Fruit fly (Drosophila melanogaster) whole organism, embryonic: Measurements from ENCODE around the gene CG42495.
A peak's percentile ranks its signal among the peaks of the same experiment; 100 is the strongest.

Experiments
- ATbp ChIP-seq: fragments of 200-800 bp; sonication (Bioruptor generic); optimal IDR thresholded peaks from 2 replicates; lab custom pipeline; 2017; ENCODE audit warnings: missing biosample characterization, mild to moderate bottlenecking, missing genetic modification characterization, missing genetic modification reagents
- CG10959 ChIP-seq: fragments of 200-800 bp; sonication (Bioruptor generic); IDR thresholded peaks from 2 replicates; pipeline ENCODE4 v1.3.6; 2022; ENCODE audit warnings: missing biosample characterization, missing genetic modification characterization
- CG13775 ChIP-seq: fragments of 200-800 bp; sonication (Bioruptor generic); optimal IDR thresholded peaks from 3 replicates; lab custom pipeline; 2017; ENCODE audit warnings: missing biosample characterization, mild to moderate bottlenecking, missing genetic modification characterization
- CG16779 ChIP-seq: fragments of 200-800 bp; sonication (Bioruptor generic); IDR thresholded peaks from 2 replicates; pipeline ENCODE4 v1.3.6; 2022; ENCODE audit warnings: missing biosample characterization, missing genetic modification characterization
- CG17802 ChIP-seq: fragments of 200-800 bp; sonication (Bioruptor generic); optimal IDR thresholded peaks from 2 replicates; lab custom pipeline; 2018; ENCODE audit warnings: missing biosample characterization, mild to moderate bottlenecking, missing genetic modification characterization, moderate library complexity
- CG2678 ChIP-seq: fragments of 200-800 bp; sonication (Bioruptor generic); optimal IDR thresholded peaks from 3 replicates; lab custom pipeline; 2019; ENCODE audit warnings: missing biosample characterization, mild to moderate bottlenecking, missing genetic modification characterization, moderate library complexity
- CG31388 ChIP-seq: fragments of 200-800 bp; sonication (Bioruptor generic); optimal IDR thresholded peaks from 2 replicates; lab custom pipeline; 2016; ENCODE audit warnings: missing biosample characterization, missing genetic modification characterization
- CG31441 ChIP-seq: fragments of 200-800 bp; sonication (Bioruptor generic); IDR thresholded peaks from 2 replicates; pipeline ENCODE4 v1.3.6; 2022; ENCODE audit warnings: missing biosample characterization, missing genetic modification characterization
- CG42726 ChIP-seq: fragments of 200-800 bp; sonication (Bioruptor generic); IDR thresholded peaks from 2 replicates; pipeline ENCODE4 v1.3.6; 2022; ENCODE audit warnings: missing biosample characterization, missing genetic modification characterization; ENCODE audit not compliant: partially characterized antibody
- CG4360 ChIP-seq: fragments of 200-800 bp; sonication (Bioruptor generic); IDR thresholded peaks from 2 replicates; pipeline ENCODE4 v1.3.6; 2022; ENCODE audit warnings: missing biosample characterization, missing genetic modification characterization
- CG7839 ChIP-seq: fragments of 200-800 bp; sonication (Bioruptor generic); optimal IDR thresholded peaks from 3 replicates; lab custom pipeline; 2018; ENCODE audit warnings: missing biosample characterization, mild to moderate bottlenecking, missing genetic modification characterization, moderate library complexity
- CG9797 ChIP-seq: fragments of 200-800 bp; sonication (Bioruptor generic); optimal IDR thresholded peaks from 3 replicates; lab custom pipeline; 2018; ENCODE audit warnings: missing biosample characterization, mild to moderate bottlenecking, missing genetic modification characterization
- CkIIα-i1 ChIP-seq: fragments of 200-800 bp; sonication (Bioruptor generic); IDR thresholded peaks from 2 replicates; pipeline ENCODE4 v1.3.6; 2022; ENCODE audit warnings: missing biosample characterization, missing genetic modification characterization
- Dref ChIP-seq: fragments of 200-800 bp; sonication (Bioruptor generic); IDR thresholded peaks from 2 replicates; pipeline ENCODE4 v1.3.6; 2022; ENCODE audit warnings: missing biosample characterization, missing genetic modification characterization
- Ets65A ChIP-seq: fragments of 200-800 bp; sonication (Bioruptor generic); peaks from one replicate; lab custom pipeline; 2016; ENCODE audit warnings: missing biosample characterization, missing genetic modification characterization
- Kr ChIP-seq: fragments of 200-800 bp; sonication (Bioruptor generic); optimal IDR thresholded peaks from 2 replicates; lab custom pipeline; 2017; ENCODE audit warnings: missing biosample characterization, mild to moderate bottlenecking, missing genetic modification characterization
- Lhr ChIP-seq: fragments of 200-800 bp; sonication (Bioruptor generic); optimal IDR thresholded peaks from 3 replicates; lab custom pipeline; 2017; ENCODE audit warnings: mild to moderate bottlenecking, missing biosample characterization, missing genetic modification reagents, missing genetic modification characterization
- Ravus ChIP-seq: fragments of 200-800 bp; sonication (Bioruptor generic); IDR thresholded peaks from 2 replicates; pipeline ENCODE4 v1.3.6; 2022; ENCODE audit warnings: missing biosample characterization, missing genetic modification characterization
- Sin3A ChIP-seq: fragments of >200 bp; optimal IDR thresholded peaks from 2 replicates; lab custom pipeline; 2018
- Usf ChIP-seq: fragments of 200-800 bp; sonication (Bioruptor generic); optimal IDR thresholded peaks from 2 replicates; lab custom pipeline; 2017; ENCODE audit warnings: missing genotype, missing biosample characterization, missing genetic modification characterization
- Xbp1 ChIP-seq: fragments of 200-800 bp; sonication (Bioruptor generic); optimal IDR thresholded peaks from 3 replicates; lab custom pipeline; 2016; ENCODE audit warnings: missing biosample characterization, mild to moderate bottlenecking, missing genetic modification characterization
- YL-1 ChIP-seq: fragments of 200-800 bp; sonication (Bioruptor generic); optimal IDR thresholded peaks from 3 replicates; lab custom pipeline; 2017; ENCODE audit warnings: missing biosample characterization, mild to moderate bottlenecking, missing genetic modification characterization
- al ChIP-seq: fragments of 200-800 bp; sonication (Bioruptor generic); IDR thresholded peaks from 2 replicates; pipeline ENCODE4 v1.3.6; 2022; ENCODE audit warnings: missing biosample characterization, missing genetic modification characterization
- ara ChIP-seq: fragments of 200-800 bp; sonication (Bioruptor generic); IDR thresholded peaks from 2 replicates; pipeline ENCODE4 v1.3.6; 2022; ENCODE audit warnings: missing biosample characterization, missing genetic modification characterization
- ash1 ChIP-seq: fragments of 200-800 bp; sonication (Bioruptor generic); optimal IDR thresholded peaks from 2 replicates; lab custom pipeline; 2018; ENCODE audit warnings: missing biosample characterization, mild to moderate bottlenecking, missing genetic modification characterization
- bsh ChIP-seq, 2 experiments: fragments of 200-800 bp; sonication (Bioruptor generic); optimal IDR thresholded peaks; 2 replicates each; lab custom pipeline; 2017 to 2018; ENCODE audit warnings: mild to moderate bottlenecking in 2 of 2, missing biosample characterization in 2 of 2, missing genetic modification characterization in 2 of 2, moderate library complexity in 1 of 2
- chif ChIP-seq, 2 experiments: fragments of 200-800 bp; sonication (Bioruptor generic); optimal IDR thresholded peaks; 3 replicates each; lab custom pipeline; 2016; ENCODE audit warnings: missing biosample characterization in 2 of 2, missing genetic modification characterization in 2 of 2
- dm ChIP-seq: fragments of 200-800 bp; sonication (Bioruptor generic); optimal IDR thresholded peaks from 3 replicates; lab custom pipeline; 2016; ENCODE audit warnings: missing biosample characterization, missing genetic modification characterization
- dysf ChIP-seq: fragments of 200-800 bp; sonication (Bioruptor generic); IDR thresholded peaks from 3 replicates; pipeline ENCODE4 v1.3.6; 2022; ENCODE audit warnings: missing biosample characterization, missing genetic modification characterization
- emc ChIP-seq: fragments of 200-800 bp; sonication (Bioruptor generic); optimal IDR thresholded peaks from 2 replicates; lab custom pipeline; 2016; ENCODE audit warnings: missing biosample characterization, missing genetic modification characterization
- grn ChIP-seq: fragments of 200-800 bp; sonication (Bioruptor generic); optimal IDR thresholded peaks from 3 replicates; lab custom pipeline; 2017; ENCODE audit warnings: missing biosample characterization, missing genetic modification characterization
- gsb-n ChIP-seq: fragments of 200-800 bp; sonication (Bioruptor generic); optimal IDR thresholded peaks from 3 replicates; lab custom pipeline; 2018; ENCODE audit warnings: missing biosample characterization, mild to moderate bottlenecking, missing genetic modification characterization
- gt ChIP-seq: fragments of 200-800 bp; sonication (Bioruptor generic); IDR thresholded peaks from 2 replicates; pipeline ENCODE4 v1.3.6; 2022; ENCODE audit warnings: missing biosample characterization, missing genetic modification characterization
- insv ChIP-seq, 2 experiments: fragments of 200-800 bp; sonication (Bioruptor generic); optimal IDR thresholded peaks; 3 replicates each; lab custom pipeline; 2016 to 2018; ENCODE audit warnings: missing biosample characterization in 2 of 2, missing genetic modification characterization in 2 of 2
- jing ChIP-seq: fragments of 200-800 bp; sonication (Bioruptor generic); optimal IDR thresholded peaks from 2 replicates; lab custom pipeline; 2018; ENCODE audit warnings: missing biosample characterization, mild to moderate bottlenecking, missing genetic modification characterization
- lola ChIP-seq, 3 experiments: fragments of >200 bp in 2 of 3; fragments of 200-800 bp in 1 of 3; sonication (Bioruptor generic) in 1 of 3; optimal IDR thresholded peaks; 2 replicates each; lab custom pipeline; 2017 to 2019; ENCODE audit warnings: missing biosample characterization in 3 of 3, missing genetic modification characterization in 3 of 3, mild to moderate bottlenecking in 1 of 3, moderate library complexity in 1 of 3
- nau ChIP-seq: fragments of 200-800 bp; sonication (Bioruptor generic); optimal IDR thresholded peaks from 3 replicates; lab custom pipeline; 2017; ENCODE audit warnings: missing biosample characterization, mild to moderate bottlenecking, missing genetic modification characterization, missing genetic modification reagents
- nmo ChIP-seq: fragments of 200-800 bp; sonication (Bioruptor generic); optimal IDR thresholded peaks from 2 replicates; lab custom pipeline; 2018; ENCODE audit warnings: missing biosample characterization, mild to moderate bottlenecking, missing genetic modification characterization, moderate library complexity
- phol ChIP-seq: fragments of 200-800 bp; sonication (Bioruptor generic); optimal IDR thresholded peaks from 3 replicates; lab custom pipeline; 2018; ENCODE audit warnings: missing biosample characterization, mild to moderate bottlenecking, missing genetic modification characterization, moderate library complexity
- pita ChIP-seq: fragments of 200-800 bp; sonication (Bioruptor generic); optimal IDR thresholded peaks from 2 replicates; lab custom pipeline; 2017; ENCODE audit warnings: missing biosample characterization, mild to moderate bottlenecking, missing genetic modification characterization
- pros ChIP-seq: fragments of 200-800 bp; sonication (Bioruptor generic); optimal IDR thresholded peaks from 3 replicates; lab custom pipeline; 2019; ENCODE audit warnings: missing biosample characterization, mild to moderate bottlenecking, missing genetic modification characterization, moderate library complexity
- run ChIP-seq: fragments of 200-800 bp; sonication (Bioruptor generic); optimal IDR thresholded peaks from 3 replicates; lab custom pipeline; 2018; ENCODE audit warnings: missing biosample characterization, mild to moderate bottlenecking, missing genetic modification characterization
- schlank ChIP-seq: fragments of 200-800 bp; sonication (Bioruptor generic); optimal IDR thresholded peaks from 2 replicates; lab custom pipeline; 2018; ENCODE audit warnings: missing biosample characterization, mild to moderate bottlenecking, missing genetic modification characterization
- shn ChIP-seq: fragments of 200-800 bp; sonication (Bioruptor generic); optimal IDR thresholded peaks from 3 replicates; lab custom pipeline; 2016; ENCODE audit warnings: missing biosample characterization, missing genetic modification characterization
- ssp ChIP-seq: fragments of 200-800 bp; sonication (Bioruptor generic); IDR thresholded peaks from 2 replicates; pipeline ENCODE4 v1.3.6; 2022; ENCODE audit warnings: missing biosample characterization, missing genetic modification characterization
- stc ChIP-seq: fragments of 200-800 bp; sonication (Bioruptor generic); IDR thresholded peaks from 2 replicates; pipeline ENCODE4 v1.3.6; 2022; ENCODE audit warnings: missing biosample characterization, missing genetic modification characterization
- sug ChIP-seq: fragments of 200-800 bp; optimal IDR thresholded peaks from 2 replicates; lab custom pipeline; 2019; ENCODE audit warnings: missing biosample characterization, mild to moderate bottlenecking, missing genetic modification characterization, moderate library complexity
- tgo ChIP-seq: fragments of 200-800 bp; sonication (Bioruptor generic); IDR thresholded peaks from 3 replicates; pipeline ENCODE4 v1.3.6; 2022; ENCODE audit warnings: missing biosample characterization, missing genetic modification characterization
- wek ChIP-seq: fragments of 200-800 bp; sonication (Bioruptor generic); optimal IDR thresholded peaks from 3 replicates; lab custom pipeline; 2018; ENCODE audit warnings: missing biosample characterization, mild to moderate bottlenecking, missing genetic modification characterization, moderate library complexity
- zen2 ChIP-seq: fragments of 200-800 bp; sonication (Bioruptor generic); IDR thresholded peaks from 3 replicates; pipeline ENCODE4 v1.3.6; 2022; ENCODE audit warnings: missing biosample characterization, missing genetic modification characterization; ENCODE audit not compliant: partially characterized antibody

The CG42495 gene

DNA sequence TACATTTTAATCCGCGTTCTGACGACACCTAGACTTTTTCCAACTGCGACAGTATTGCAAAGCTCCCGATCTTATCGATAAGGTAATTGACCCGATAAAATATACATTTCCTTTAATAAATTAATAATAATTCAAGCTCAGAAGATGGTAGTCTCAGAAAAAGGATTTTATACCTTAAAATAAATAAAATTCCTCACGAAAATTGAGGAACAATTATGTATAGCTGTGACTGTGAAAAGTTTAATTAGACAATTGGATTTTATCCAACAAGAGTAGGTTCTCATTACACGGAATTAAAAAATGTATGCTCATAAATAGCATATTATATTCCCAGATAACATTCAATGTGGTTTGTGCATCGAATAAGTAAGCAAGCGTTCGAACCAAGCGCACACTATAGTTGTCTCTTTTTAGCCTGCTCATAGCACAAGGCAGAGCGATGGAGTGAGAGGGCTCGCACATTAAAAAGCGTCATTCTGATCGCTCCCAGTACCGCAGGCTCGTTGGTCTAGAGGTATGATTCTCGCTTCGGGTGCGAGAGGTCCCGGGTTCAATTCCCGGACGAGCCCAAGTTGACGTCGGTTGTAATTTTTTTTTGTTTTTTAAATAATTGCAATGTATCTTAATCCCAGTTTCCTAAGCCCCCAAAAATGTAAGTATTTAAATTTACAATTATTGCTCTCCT lies 49.1 kb upstream of the CG42495 start, which contains the start of the genes CG13380 and CG4174 (continued):
- no peak for TF ChIP-seq Xbp1
- TF ChIP-seq Lhr (GFP tag; lab: Kevin White, UChicago), result peak; percentile 46
- TF ChIP-seq zen2 (GFP tag; lab: Robert Waterston, UW), result peak; percentile 87; the same call in 2 of the 3 replicates
- 0 out of 3 replicates have a peak, but pooled peaks have one; percentile 13 for TF ChIP-seq dysf (GFP tag; lab: Robert Waterston, UW)
- TF ChIP-seq CG2678 (tag; lab: Kevin White, UChicago), result no peak
- TF ChIP-seq emc, result no peak
- TF ChIP-seq chif (GFP tag; optimal IDR thresholded peaks at IDR 0.05; lab: Kevin White, UChicago), result peak in 1 of 2 experiments; percentile 20
- no peak for TF ChIP-seq ash1
- no peak for TF ChIP-seq Sin3A (lab: Kevin White, UChicago)
- peak; percentile 3 for TF ChIP-seq phol (tag; lab: Kevin White, UChicago)
- no peak for TF ChIP-seq Ravus (GFP tag; lab: Robert Waterston, UW)
- TF ChIP-seq stc, result 0 out of 2 replicates have a peak, but pooled peaks have one; percentile 15
- TF ChIP-seq nau, result no peak
- TF ChIP-seq ATbp, result no peak
- no peak for TF ChIP-seq dm (GFP tag; lab: Kevin White, UChicago)
- peak; percentile 21 for TF ChIP-seq nmo (GFP tag; lab: Kevin White, UChicago)
- no peak for TF ChIP-seq schlank (tag; lab: Kevin White, UChicago)
- TF ChIP-seq CG17802 (tag; lab: Kevin White, UChicago), result no peak
- TF ChIP-seq CG4360, result peak; percentile 27; the same call in 1 of the 2 replicates
- TF ChIP-seq CG31441, result no peak
- no peak for TF ChIP-seq CG31388 (GFP tag; lab: Kevin White, UChicago)
- TF ChIP-seq run, result no peak
- TF ChIP-seq ssp (GFP tag; lab: Robert Waterston, UW), result no peak
- TF ChIP-seq CG42726 (GFP tag; lab: Robert Waterston, UW), result peak; percentile 92
- TF ChIP-seq al, result no peak
- TF ChIP-seq shn (GFP tag; lab: Kevin White, UChicago), result no peak
- TF ChIP-seq YL-1 (GFP tag; lab: Kevin White, UChicago), result no peak
- TF ChIP-seq tgo (GFP tag; lab: Robert Waterston, UW), result no peak
- peak; percentile 27; the same call in 1 of the 2 replicates for TF ChIP-seq Dref (GFP tag; lab: Robert Waterston, UW)
- no peak for TF ChIP-seq bsh (GFP tag; optimal IDR thresholded peaks at IDR 0.05; lab: Kevin White, UChicago)
- TF ChIP-seq gsb-n (tag; lab: Kevin White, UChicago), result peak; percentile 11
- TF ChIP-seq wek (GFP tag; lab: Kevin White, UChicago), result no peak
- TF ChIP-seq ara (GFP tag; lab: Robert Waterston, UW), result no peak
- no peak for TF ChIP-seq gt (GFP tag; lab: Robert Waterston, UW)
- TF ChIP-seq CG10959 (GFP tag; lab: Robert Waterston, UW), result no peak
- TF ChIP-seq Kr (GFP tag; lab: Kevin White, UChicago), result no peak
- no peak for TF ChIP-seq CkIIα-i1
- no peak for TF ChIP-seq CG9797 (GFP tag; lab: Kevin White, UChicago)
- TF ChIP-seq pros, result no peak
- no peak for TF ChIP-seq Usf (GFP tag; lab: Kevin White, UChicago)
- TF ChIP-seq CG13775 (GFP tag; lab: Kevin White, UChicago), result no peak
- no peak for TF ChIP-seq sug (tag; lab: Kevin White, UChicago)
- TF ChIP-seq grn (GFP tag; lab: Kevin White, UChicago), result no peak
- no peak for TF ChIP-seq jing
- TF ChIP-seq Ets65A (GFP tag; lab: Kevin White, UChicago), result no peak
- TF ChIP-seq pita (GFP tag; lab: Kevin White, UChicago), result peak; percentile 84
- TF ChIP-seq CG7839 (tag; lab: Kevin White, UChicago), result no peak
- peak in 1 of 2 experiments; percentile 96 for TF ChIP-seq insv (GFP tag; optimal IDR thresholded peaks at IDR 0.05; lab: Kevin White, UChicago)
- 0 out of 2 replicates have a peak, but pooled peaks have one; percentile 32 for TF ChIP-seq CG16779 (GFP tag; lab: Robert Waterston, UW)
- no peak for TF ChIP-seq lola (GFP tag; optimal IDR thresholded peaks at IDR 0.05; lab: Kevin White, UChicago)
